Worm (Caenorhabditis elegans) whole organism, late embryonic: ENCODE results near the gene T11G6.2.

Experiments used
- C08G9.2 ChIP-seq: sonication (generic microtip); optimal IDR thresholded peaks from 2 replicates; lab custom pipeline; 2016; ENCODE audit warnings: mild to moderate bottlenecking, missing genetic modification characterization, moderate library complexity, missing compliant biosample characterization
- C38D4.7 ChIP-seq: fragments of 200-800 bp; sonication (Bioruptor generic); optimal IDR thresholded peaks from 2 replicates; lab custom pipeline; 2018; ENCODE audit warnings: mild to moderate bottlenecking, missing genetic modification characterization, moderate library complexity, missing compliant biosample characterization
- K09A11.1 ChIP-seq: sonication (generic microtip); optimal IDR thresholded peaks from 2 replicates; lab custom pipeline; 2017; ENCODE audit warnings: antibody characterized with exemption, mild to moderate bottlenecking, missing genetic modification characterization, missing compliant biosample characterization; ENCODE audit not compliant: insufficient read depth
- T23F11.4 ChIP-seq: fragments of 200-800 bp; sonication (Bioruptor generic); optimal IDR thresholded peaks from 2 replicates; lab custom pipeline; 2018; ENCODE audit warnings: mild to moderate bottlenecking, missing genetic modification characterization, missing compliant biosample characterization
- Y22D7AL.16 ChIP-seq: sonication (generic microtip); optimal IDR thresholded peaks from 2 replicates; lab custom pipeline; 2016; ENCODE audit warnings: missing genetic modification characterization, missing compliant biosample characterization
- ceh-14 ChIP-seq: sonication (generic microtip); optimal IDR thresholded peaks from 2 replicates; lab custom pipeline; 2016; ENCODE audit warnings: missing genotype, missing genetic modification characterization, missing compliant biosample characterization
- ceh-18 ChIP-seq: sonication (generic microtip); optimal IDR thresholded peaks from 2 replicates; lab custom pipeline; 2016; ENCODE audit warnings: missing genetic modification characterization, missing compliant biosample characterization
- ceh-19 ChIP-seq: fragments of 200-800 bp; sonication (Bioruptor generic); optimal IDR thresholded peaks from 2 replicates; lab custom pipeline; 2018; ENCODE audit warnings: mild to moderate bottlenecking, missing genetic modification characterization, missing compliant biosample characterization
- ceh-2 ChIP-seq: sonication (generic microtip); optimal IDR thresholded peaks from 2 replicates; lab custom pipeline; 2016; ENCODE audit warnings: missing genotype, missing genetic modification characterization, missing compliant biosample characterization
- ceh-31 ChIP-seq: sonication (generic microtip); optimal IDR thresholded peaks from 2 replicates; lab custom pipeline; 2016; ENCODE audit warnings: missing genetic modification characterization, missing compliant biosample characterization
- ceh-34 ChIP-seq: sonication (generic microtip); optimal IDR thresholded peaks from 2 replicates; lab custom pipeline; 2016; ENCODE audit warnings: mild to moderate bottlenecking, missing genetic modification characterization, missing compliant biosample characterization
- ceh-45 ChIP-seq: fragments of 200-800 bp; sonication (Bioruptor generic); IDR thresholded peaks from 2 replicates; pipeline ENCODE4 v1.3.6; 2022; ENCODE audit warnings: missing genetic modification reagents, missing genetic modification characterization, missing compliant biosample characterization
- ceh-48 ChIP-seq: sonication (generic microtip); optimal IDR thresholded peaks from 2 replicates; lab custom pipeline; 2016; ENCODE audit warnings: missing genetic modification characterization, inconsistent platforms, missing compliant biosample characterization
- ceh-6 ChIP-seq: fragments of 200-800 bp; sonication (Bioruptor generic); optimal IDR thresholded peaks from 2 replicates; lab custom pipeline; 2018; ENCODE audit warnings: mild to moderate bottlenecking, missing genetic modification characterization, missing compliant biosample characterization
- ceh-9 ChIP-seq: sonication (generic microtip); optimal IDR thresholded peaks from 2 replicates; lab custom pipeline; 2016; ENCODE audit warnings: mild to moderate bottlenecking, missing genetic modification characterization, inconsistent platforms, missing compliant biosample characterization
- dmd-4 ChIP-seq: sonication (generic microtip); optimal IDR thresholded peaks from 2 replicates; lab custom pipeline; 2016; ENCODE audit warnings: borderline replicate concordance, missing genetic modification characterization, missing compliant biosample characterization
- elt-2 ChIP-seq: sonication (generic microtip); optimal IDR thresholded peaks from 2 replicates; lab custom pipeline; 2016; ENCODE audit warnings: missing genetic modification reagents, missing genetic modification characterization, missing compliant biosample characterization
- elt-4 ChIP-seq: sonication (generic microtip); optimal IDR thresholded peaks from 2 replicates; lab custom pipeline; 2016; ENCODE audit warnings: missing genetic modification characterization, missing compliant biosample characterization
- eyg-1 ChIP-seq: sonication (generic microtip); optimal IDR thresholded peaks from 2 replicates; lab custom pipeline; 2016; ENCODE audit warnings: missing genotype, missing genetic modification characterization, missing compliant biosample characterization
- fax-1 ChIP-seq: sonication (generic microtip); optimal IDR thresholded peaks from 2 replicates; lab custom pipeline; 2016; ENCODE audit warnings: missing genotype, missing genetic modification characterization, missing compliant biosample characterization
- fkh-10 ChIP-seq: fragments of 150-350 bp; optimal IDR thresholded peaks from 2 replicates; lab custom pipeline; 2014; ENCODE audit warnings: missing biosample characterization, missing genetic modification reagents, missing genetic modification characterization
- hlh-13 ChIP-seq: fragments of 200-800 bp; sonication (Bioruptor generic); optimal IDR thresholded peaks from 2 replicates; lab custom pipeline; 2018; ENCODE audit warnings: mild to moderate bottlenecking, missing genetic modification characterization, missing compliant biosample characterization
- hlh-15 ChIP-seq: sonication (generic microtip); optimal IDR thresholded peaks from 2 replicates; lab custom pipeline; 2016; ENCODE audit warnings: missing genetic modification characterization, missing compliant biosample characterization
- hlh-30 ChIP-seq: sonication (generic microtip); optimal IDR thresholded peaks from 2 replicates; lab custom pipeline; 2017; ENCODE audit warnings: antibody characterized with exemption, missing genetic modification characterization, missing compliant biosample characterization; ENCODE audit not compliant: insufficient read depth
- hlh-6 ChIP-seq: sonication (generic microtip); optimal IDR thresholded peaks from 2 replicates; lab custom pipeline; 2016; ENCODE audit warnings: missing genotype, missing genetic modification characterization, missing compliant biosample characterization
- mec-3 ChIP-seq: sonication (generic microtip); optimal IDR thresholded peaks from 2 replicates; lab custom pipeline; 2016; ENCODE audit warnings: borderline replicate concordance, missing genetic modification characterization, missing compliant biosample characterization
- nfya-1 ChIP-seq: sonication (generic microtip); optimal IDR thresholded peaks from 2 replicates; lab custom pipeline; 2017; ENCODE audit warnings: missing genetic modification characterization, mild to moderate bottlenecking, missing compliant biosample characterization, antibody characterized with exemption, moderate library complexity
- nhr-11 ChIP-seq: fragments of 150-350 bp; optimal IDR thresholded peaks from 2 replicates; lab custom pipeline; 2014; ENCODE audit warnings: missing biosample characterization, missing genetic modification characterization
- odd-2 ChIP-seq: sonication (generic microtip); optimal IDR thresholded peaks from 2 replicates; lab custom pipeline; 2017; ENCODE audit warnings: antibody characterized with exemption, mild to moderate bottlenecking, missing genetic modification characterization, missing compliant biosample characterization
- pha-2 ChIP-seq: sonication (generic microtip); optimal IDR thresholded peaks from 2 replicates; lab custom pipeline; 2017; ENCODE audit warnings: mild to moderate bottlenecking, missing genetic modification characterization, missing compliant biosample characterization
- pros-1 ChIP-seq: fragments of 150-350 bp; optimal IDR thresholded peaks from 2 replicates; lab custom pipeline; 2014; ENCODE audit warnings: missing biosample characterization, missing genetic modification reagents, missing genetic modification characterization
- ref-2 ChIP-seq: sonication (generic microtip); optimal IDR thresholded peaks from 2 replicates; lab custom pipeline; 2016; ENCODE audit warnings: missing genetic modification characterization, missing compliant biosample characterization
- rnt-1 ChIP-seq: sonication (generic microtip); optimal IDR thresholded peaks from 2 replicates; lab custom pipeline; 2016; ENCODE audit warnings: missing genetic modification characterization, missing compliant biosample characterization
- sdc-2 ChIP-seq: sonication (generic microtip); optimal IDR thresholded peaks from 2 replicates; lab custom pipeline; 2016; ENCODE audit warnings: missing genotype, missing genetic modification characterization, missing compliant biosample characterization
- sox-2 ChIP-seq: fragments of 200-800 bp; sonication (Bioruptor generic); IDR thresholded peaks from 2 replicates; pipeline ENCODE4 v1.3.6; 2022; ENCODE audit warnings: missing genetic modification reagents, missing genetic modification characterization, missing compliant biosample characterization
- tbx-2 ChIP-seq: sonication (generic microtip); optimal IDR thresholded peaks from 2 replicates; lab custom pipeline; 2016; ENCODE audit warnings: missing genetic modification characterization, missing compliant biosample characterization
- tbx-7 ChIP-seq: sonication (generic microtip); optimal IDR thresholded peaks from 2 replicates; lab custom pipeline; 2016; ENCODE audit warnings: missing genotype, missing genetic modification characterization, missing compliant biosample characterization
- ttx-3 ChIP-seq: sonication (generic microtip); optimal IDR thresholded peaks from 2 replicates; lab custom pipeline; 2016; ENCODE audit warnings: missing genetic modification reagents, missing genetic modification characterization, missing compliant biosample characterization
- unc-3 ChIP-seq, 2 experiments: fragments of 200-800 bp in 1 of 2; sonication (Bioruptor generic) in 1 of 2; sonication (generic microtip) in 1 of 2; conservative IDR thresholded peaks in 1 of 2; optimal IDR thresholded peaks in 1 of 2; 2 replicates each; pipeline versions ENCODE4 v1.3.6 to Lab custom; 2016 to 2022; ENCODE audit warnings: missing compliant biosample characterization in 2 of 2, missing genetic modification characterization in 2 of 2, missing genetic modification reagents in 1 of 2
- unc-86 ChIP-seq: sonication (generic microtip); optimal IDR thresholded peaks from 2 replicates; lab custom pipeline; 2016; ENCODE audit warnings: missing genetic modification characterization, missing compliant biosample characterization
- zip-5 ChIP-seq: sonication (generic microtip); optimal IDR thresholded peaks from 2 replicates; lab custom pipeline; 2016; ENCODE audit warnings: missing genetic modification characterization, missing compliant biosample characterization
- ztf-16 ChIP-seq: sonication (generic microtip); optimal IDR thresholded peaks from 2 replicates; lab custom pipeline; 2017; ENCODE audit warnings: missing genetic modification characterization, missing compliant biosample characterization

T11G6.2 gene

ce11 chrIV:10819049-10819448 is 39.2 kb downstream of the T11G6.2 start:
- no peak for TF ChIP-seq ceh-45 (GFP tag; lab: Robert Waterston, UW)
- TF ChIP-seq nhr-11 (tag; lab: Kevin White, UChicago) = no peak
- no peak for TF ChIP-seq fax-1 (tag; lab: Kevin White, UChicago)
- TF ChIP-seq ceh-18 = no peak
- no peak for TF ChIP-seq odd-2

ce11 chrIV:10817030-10817429 is 41.3 kb downstream of the T11G6.2 start:
- peak; percentile 68 for TF ChIP-seq ref-2 (tag; lab: Kevin White, UChicago)
- peak; percentile 1 for TF ChIP-seq tbx-7
- TF ChIP-seq ceh-34 (tag; lab: Kevin White, UChicago) = peak; percentile 56
- peak; percentile 43 for TF ChIP-seq ztf-16
- no peak for TF ChIP-seq hlh-15
- no peak for TF ChIP-seq eyg-1 (tag; lab: Kevin White, UChicago)
- no peak for TF ChIP-seq elt-4 (tag; lab: Kevin White, UChicago)
- TF ChIP-seq dmd-4 (tag; lab: Kevin White, UChicago) = no peak
- TF ChIP-seq unc-86 = no peak
- TF ChIP-seq sdc-2 = peak; percentile 38
- TF ChIP-seq C38D4.7 (GFP tag; lab: Kevin White, UChicago) = peak; percentile 17
- TF ChIP-seq ceh-48 (tag; lab: Kevin White, UChicago) = no peak
- no peak for TF ChIP-seq fkh-10
- TF ChIP-seq ceh-19 = no peak
- peak; percentile 71 for TF ChIP-seq ceh-2 (tag; lab: Kevin White, UChicago)
- peak; percentile 56 for TF ChIP-seq ceh-31 (tag; lab: Kevin White, UChicago)
- no peak for TF ChIP-seq hlh-6 (tag; lab: Kevin White, UChicago)
- TF ChIP-seq hlh-13 (GFP tag; lab: Kevin White, UChicago) = no peak
- peak; percentile 22 for TF ChIP-seq C08G9.2
- peak; percentile 47 for TF ChIP-seq rnt-1 (tag; lab: Kevin White, UChicago)
- TF ChIP-seq hlh-30 (tag; lab: Kevin White, UChicago) = peak; percentile 58
- TF ChIP-seq fax-1 (tag; lab: Kevin White, UChicago) = no peak
- no peak for TF ChIP-seq unc-3 (GFP tag; conservative IDR thresholded peaks at IDR 0.05; lab: Robert Waterston, UW)
- no peak for TF ChIP-seq unc-3 (tag; optimal IDR thresholded peaks at IDR 0.05; lab: Kevin White, UChicago)
- TF ChIP-seq ceh-9 (tag; lab: Kevin White, UChicago) = no peak
- peak; percentile 42 for TF ChIP-seq ceh-6
- TF ChIP-seq ttx-3 = no peak
- TF ChIP-seq tbx-2 = peak; percentile 77
- no peak for TF ChIP-seq zip-5 (tag; lab: Kevin White, UChicago)
- TF ChIP-seq sox-2 (GFP tag; lab: Robert Waterston, UW) = no peak
- peak; percentile 33 for TF ChIP-seq nfya-1 (tag; lab: Kevin White, UChicago)
- peak; percentile 36 for TF ChIP-seq elt-2 (tag; lab: Kevin White, UChicago)
- TF ChIP-seq ceh-14 (tag; lab: Kevin White, UChicago) = peak; percentile 10
- no peak for TF ChIP-seq pha-2 (tag; lab: Kevin White, UChicago)
- TF ChIP-seq K09A11.1 (tag; lab: Kevin White, UChicago) = no peak
- no peak for TF ChIP-seq ceh-45 (GFP tag; lab: Robert Waterston, UW)
- TF ChIP-seq pros-1 (tag; lab: Kevin White, UChicago) = peak; percentile 65

- TF ChIP-seq mec-3 (no peak), tbx-7 (no peak), Y22D7AL.16 (tag; lab: Kevin White, UChicago) (no peak), T23F11.4 (GFP tag; lab: Kevin White, UChicago) (no peak)
- TF ChIP-seq, all 69 proteins: peak for 0
These were observed 42.3 kb downstream of the T11G6.2 start for ce11 chrIV:10815950-10816349.
